Fruit fly (Drosophila melanogaster): ENCODE measurements around the gene Sfp93F.

Sfp93F gene

DNA sequence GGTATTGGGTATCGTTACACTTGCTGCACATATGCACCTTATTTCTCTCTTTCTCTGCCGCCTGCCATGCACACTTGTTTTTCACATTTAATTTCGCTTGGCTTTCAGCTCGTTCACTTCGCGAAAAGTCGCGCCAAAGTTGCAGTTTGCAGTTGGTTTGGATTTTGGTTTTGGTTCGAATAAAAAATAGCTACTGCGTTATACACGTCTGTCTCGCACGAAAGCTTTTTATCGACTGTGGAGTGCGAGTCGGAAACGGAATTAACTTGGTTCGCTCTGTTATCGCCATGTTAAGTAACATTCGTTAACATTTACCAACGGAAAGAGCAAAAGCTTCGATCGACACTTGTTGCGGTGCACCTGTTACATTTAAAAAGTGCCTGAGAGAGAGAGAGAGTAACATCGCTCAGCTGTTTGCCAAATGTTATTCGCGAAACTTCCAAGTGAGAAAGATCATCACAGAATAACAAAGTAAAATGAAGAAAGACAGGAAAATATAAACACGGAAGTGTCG, 16.6 kb downstream of the Sfp93F start, which contains the start of gene CG31176:
Gene CG31176 (minus strand): TSS at position 241 of the 514 bp plus-strand sequence.
- TF ChIP-seq jim (GFP tag; optimal IDR thresholded peaks at IDR 0.05): no peak
- no peak for TF ChIP-seq N (GFP tag; optimal IDR thresholded peaks at IDR 0.05)
- TF ChIP-seq lola (GFP tag; optimal IDR thresholded peaks at IDR 0.05): no peak
- no peak for TF ChIP-seq fru (GFP tag; optimal IDR thresholded peaks at IDR 0.05)
- TF ChIP-seq Mio (GFP tag; optimal IDR thresholded peaks at IDR 0.05): no peak
- no peak for TF ChIP-seq Hnf4 (GFP tag; optimal IDR thresholded peaks at IDR 0.05)
- TF ChIP-seq Dfd (GFP tag; optimal IDR thresholded peaks at IDR 0.05): no peak
- no peak for TF ChIP-seq GATAd (GFP tag; optimal IDR thresholded peaks at IDR 0.05)
- TF ChIP-seq ey (GFP tag; optimal IDR thresholded peaks at IDR 0.05): no peak
- no peak for TF ChIP-seq Hr83 (GFP tag; optimal IDR thresholded peaks at IDR 0.05; ENCODE audit: poor library complexity, severe bottlenecking)
- TF ChIP-seq sv (GFP tag; optimal IDR thresholded peaks at IDR 0.05): no peak
- no peak for TF ChIP-seq rgr (GFP tag; optimal IDR thresholded peaks at IDR 0.05)
- TF ChIP-seq Sp1 (GFP tag; optimal IDR thresholded peaks at IDR 0.05): no peak
- TF ChIP-seq Dif (GFP tag; optimal IDR thresholded peaks at IDR 0.05; ENCODE audit: partially characterized antibody): no peak
- TF ChIP-seq sage (GFP tag; optimal IDR thresholded peaks at IDR 0.05): no peak
- TF ChIP-seq CG32264 (GFP tag; optimal IDR thresholded peaks at IDR 0.05): no peak
- TF ChIP-seq Vsx2 (GFP tag; optimal IDR thresholded peaks at IDR 0.05; ENCODE audit: partially characterized antibody): no peak
- no peak for TF ChIP-seq br (GFP tag; optimal IDR thresholded peaks at IDR 0.05)
- TF ChIP-seq HLH106 (tag; optimal IDR thresholded peaks at IDR 0.05): no peak

DNA sequence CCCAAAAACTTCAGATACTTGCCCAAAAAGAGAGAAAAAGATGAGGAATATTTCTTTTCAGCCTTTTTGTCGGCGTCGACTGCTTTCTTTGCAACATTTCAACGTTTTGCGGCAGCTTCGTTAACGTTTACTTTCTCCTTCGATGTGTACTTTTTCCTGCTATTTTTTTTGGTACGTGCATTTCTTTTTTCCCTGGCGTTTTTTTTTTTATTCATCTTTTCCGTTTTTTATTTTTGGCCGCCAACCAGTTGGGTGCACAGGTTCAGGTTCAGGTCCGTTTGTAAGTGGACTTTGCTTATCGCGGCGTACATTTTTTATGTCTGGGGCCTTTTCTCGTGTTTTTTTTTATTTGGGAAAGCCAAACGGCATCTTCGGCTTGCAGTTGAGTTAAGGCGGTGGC, 31.7 kb downstream of the Sfp93F start:
- TF ChIP-seq psq (GFP tag; optimal IDR thresholded peaks at IDR 0.05): no peak
- no peak for TF ChIP-seq HLH106 (tag; optimal IDR thresholded peaks at IDR 0.05)
- TF ChIP-seq ey (GFP tag; optimal IDR thresholded peaks at IDR 0.05): no peak
- no peak for TF ChIP-seq br (GFP tag; optimal IDR thresholded peaks at IDR 0.05)
- TF ChIP-seq Rel (GFP tag; optimal IDR thresholded peaks at IDR 0.05): no peak
- TF ChIP-seq Rel (tag; optimal IDR thresholded peaks at IDR 0.05): no peak
- no peak for TF ChIP-seq N (GFP tag; optimal IDR thresholded peaks at IDR 0.05)
- TF ChIP-seq Hnf4 (GFP tag; optimal IDR thresholded peaks at IDR 0.05): no peak
- no peak for TF ChIP-seq OdsH (GFP tag; optimal IDR thresholded peaks at IDR 0.05)
- TF ChIP-seq dl (GFP tag; optimal IDR thresholded peaks at IDR 0.05; ENCODE audit: insufficient read depth in 1 of 2, partially characterized antibody in 2 of 2): no peak
- TF ChIP-seq tai (GFP tag; optimal IDR thresholded peaks at IDR 0.05): no peak
- TF ChIP-seq fru (GFP tag; optimal IDR thresholded peaks at IDR 0.05): no peak
- no peak for TF ChIP-seq sv (GFP tag; optimal IDR thresholded peaks at IDR 0.05)
- no peak for TF ChIP-seq Abd-B (GFP tag; optimal IDR thresholded peaks at IDR 0.05)
- no peak for TF ChIP-seq Vsx2 (GFP tag; optimal IDR thresholded peaks at IDR 0.05; ENCODE audit: partially characterized antibody)

DNA sequence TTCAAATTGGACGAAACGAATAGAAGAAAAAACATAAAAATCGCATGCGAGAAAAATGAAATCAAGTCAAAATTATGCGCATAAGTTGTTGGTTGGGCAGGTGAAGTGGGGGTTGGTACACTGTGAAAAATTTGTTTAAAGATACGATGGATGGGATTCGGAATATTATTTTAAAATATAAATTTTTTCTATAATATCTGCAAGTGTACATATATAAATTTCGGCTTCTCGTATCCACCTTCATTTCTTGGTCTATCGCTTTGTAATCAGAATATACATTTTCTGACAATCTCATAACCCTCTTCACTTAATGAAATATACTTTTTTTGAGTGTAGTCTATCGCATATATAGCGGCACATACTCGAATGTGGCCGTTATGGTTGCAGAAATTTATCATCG, 32.8 kb downstream of the Sfp93F start:
- TF ChIP-seq sage (GFP tag; optimal IDR thresholded peaks at IDR 0.05) (no peak), Vsx2 (GFP tag; optimal IDR thresholded peaks at IDR 0.05; ENCODE audit: partially characterized antibody) (no peak), psq (GFP tag; optimal IDR thresholded peaks at IDR 0.05) (no peak), foxo (GFP tag; optimal IDR thresholded peaks at IDR 0.05) (peak in 1 of 2 experiments; percentile 16), usp (GFP tag; optimal IDR thresholded peaks at IDR 0.05) (no peak)

DNA sequence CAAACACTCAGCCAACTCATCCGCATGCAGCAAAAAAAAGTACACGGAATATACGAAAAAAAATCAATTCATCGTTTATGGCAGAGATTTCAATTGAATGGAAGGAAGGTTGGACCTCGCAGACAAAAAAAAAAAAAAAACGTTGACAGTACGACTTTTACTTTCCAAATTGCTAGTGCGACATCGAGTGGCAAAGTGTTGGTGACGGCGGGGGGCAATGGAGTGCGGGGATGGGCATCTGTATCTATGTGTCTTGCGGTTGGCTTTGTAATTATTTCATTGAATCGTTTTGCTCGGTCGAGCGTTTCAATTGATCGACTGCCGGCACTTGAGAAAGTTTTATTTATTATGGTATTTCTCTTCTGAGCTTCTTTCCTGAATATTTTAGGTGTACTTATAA, 34.6 kb downstream of the Sfp93F start:
- TF ChIP-seq Dif (GFP tag; optimal IDR thresholded peaks at IDR 0.05; ENCODE audit: partially characterized antibody) (no peak), sage (GFP tag; optimal IDR thresholded peaks at IDR 0.05) (no peak), OdsH (GFP tag; optimal IDR thresholded peaks at IDR 0.05) (no peak), woc (GFP tag; optimal IDR thresholded peaks at IDR 0.05) (no peak), rgr (GFP tag; optimal IDR thresholded peaks at IDR 0.05) (no peak), CG32264 (GFP tag; optimal IDR thresholded peaks at IDR 0.05) (no peak)

DNA sequence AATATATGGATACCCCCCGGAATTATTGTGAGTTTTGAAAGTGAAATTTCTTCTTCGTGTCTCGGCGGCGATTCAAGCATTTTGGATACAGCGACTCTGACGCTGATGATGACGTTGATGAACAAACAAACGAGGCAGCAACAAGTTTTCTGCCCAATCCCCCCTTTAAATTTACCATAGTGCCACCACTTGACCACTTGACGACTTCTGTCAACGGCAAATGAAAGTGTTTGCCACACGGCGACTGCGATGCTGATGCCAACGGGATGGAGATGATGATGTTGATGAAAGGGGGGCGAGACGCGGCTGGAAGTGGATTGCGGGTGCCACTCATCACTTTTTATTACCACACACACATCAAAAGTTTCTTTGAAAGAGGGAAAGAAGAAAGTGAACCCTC, 35.6 kb downstream of the Sfp93F start:
- TF ChIP-seq Abd-B (GFP tag; optimal IDR thresholded peaks at IDR 0.05): no peak

DNA sequence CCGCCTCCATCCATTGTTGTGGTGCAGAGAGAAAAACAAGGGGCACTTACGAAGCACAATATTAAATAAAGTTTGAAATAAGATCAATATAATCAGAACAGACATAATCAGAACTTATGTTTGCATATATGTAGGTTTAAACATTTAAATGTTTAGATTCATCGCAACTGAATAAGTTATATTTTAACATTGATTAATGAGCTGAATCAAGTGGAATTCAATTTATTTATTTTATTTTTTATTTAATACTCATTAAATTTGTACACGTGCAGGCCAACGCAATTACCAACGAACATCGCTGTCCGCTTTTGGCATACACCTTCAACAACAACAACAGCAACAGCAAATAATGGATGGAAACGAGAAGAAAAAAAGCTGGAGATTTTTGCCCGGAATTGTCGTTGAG, 37.2 kb downstream of the Sfp93F start:
- TF ChIP-seq rgr (GFP tag; optimal IDR thresholded peaks at IDR 0.05): peak; percentile 22
- TF ChIP-seq fru (GFP tag; optimal IDR thresholded peaks at IDR 0.05): peak; percentile 61
- peak; percentile 34 for TF ChIP-seq OdsH (GFP tag; optimal IDR thresholded peaks at IDR 0.05)
- TF ChIP-seq h (GFP tag; optimal IDR thresholded peaks at IDR 0.05): peak; percentile 45
- peak; percentile 36 for TF ChIP-seq br (GFP tag; optimal IDR thresholded peaks at IDR 0.05)
- TF ChIP-seq dl (GFP tag; optimal IDR thresholded peaks at IDR 0.05; ENCODE audit: insufficient read depth in 1 of 2, partially characterized antibody in 2 of 2): no peak
- TF ChIP-seq psq (GFP tag; optimal IDR thresholded peaks at IDR 0.05): peak; percentile 51
- no peak for TF ChIP-seq woc (GFP tag; optimal IDR thresholded peaks at IDR 0.05)
- peak in 1 of 2 experiments; percentile 69 for TF ChIP-seq foxo (GFP tag; optimal IDR thresholded peaks at IDR 0.05)
- no peak for TF ChIP-seq pan (optimal IDR thresholded peaks at IDR 0.05)
- TF ChIP-seq Sp1 (GFP tag; optimal IDR thresholded peaks at IDR 0.05): peak; percentile 44
- no peak for TF ChIP-seq jim (GFP tag; optimal IDR thresholded peaks at IDR 0.05)
- no peak for TF ChIP-seq Hr78 (GFP tag; optimal IDR thresholded peaks at IDR 0.05)
- TF ChIP-seq CG9705 (GFP tag; optimal IDR thresholded peaks at IDR 0.05): no peak
- peak; percentile 63 for TF ChIP-seq HLH106 (tag; optimal IDR thresholded peaks at IDR 0.05)
- peak; percentile 22 for TF ChIP-seq dmrt93B (GFP tag; optimal IDR thresholded peaks at IDR 0.05)
- peak; percentile 32 for TF ChIP-seq ey (GFP tag; optimal IDR thresholded peaks at IDR 0.05)

All from whole organism, wandering third instar larva.